Fruit fly (Drosophila melanogaster): ENCODE data around the gene Zmynd10.

The Zmynd10 gene

dm6 chr3L:13036706-13037457 lies 10.6 kb upstream of the Zmynd10 start, which contains the start of gene Srrm1 (continued):
- TF ChIP-seq Usf (GFP tag; optimal IDR thresholded peaks at IDR 0.05) = no peak
- TF ChIP-seq CG31388 (GFP tag; optimal IDR thresholded peaks at IDR 0.05) = no peak
- peak; percentile 30 for TF ChIP-seq HmgD (GFP tag; optimal IDR thresholded peaks at IDR 0.05)
- TF ChIP-seq CG12299 (tag; optimal IDR thresholded peaks at IDR 0.05) = no peak
- 0 out of 2 replicates have a peak, but pooled peaks have one; percentile 21 for TF ChIP-seq CG7372 (GFP tag; IDR thresholded peaks at IDR 0.05)
- peak; percentile 7 for TF ChIP-seq CG7839 (tag; optimal IDR thresholded peaks at IDR 0.05)
- peak; percentile 28 for TF ChIP-seq CG2712 (tag; optimal IDR thresholded peaks at IDR 0.05)
- TF ChIP-seq CG7963 (GFP tag; IDR thresholded peaks at IDR 0.05; ENCODE audit: partially characterized antibody) = peak; percentile 86
- TF ChIP-seq tup (GFP tag; optimal IDR thresholded peaks at IDR 0.05) = no peak
- TF ChIP-seq Bdp1 (GFP tag; optimal IDR thresholded peaks at IDR 0.05) = peak; percentile 39
- TF ChIP-seq CG14710 (tag; optimal IDR thresholded peaks at IDR 0.05) = peak; percentile 65
- TF ChIP-seq CG7556 (GFP tag; optimal IDR thresholded peaks at IDR 0.05) = no peak
- peak; percentile 31 for TF ChIP-seq CG10543 (GFP tag; optimal IDR thresholded peaks at IDR 0.05)
- TF ChIP-seq Nf-YC (tag; optimal IDR thresholded peaks at IDR 0.05) = peak; percentile 25
- TF ChIP-seq amos (GFP tag; IDR thresholded peaks at IDR 0.05; ENCODE audit: partially characterized antibody) = peak; percentile 97
- 0 out of 2 replicates have a peak, but pooled peaks have one; percentile 9 for TF ChIP-seq CG32767 (GFP tag; IDR thresholded peaks at IDR 0.05)
- TF ChIP-seq CG34224 (GFP tag; IDR thresholded peaks at IDR 0.05; ENCODE audit: partially characterized antibody) = peak; percentile 86
- TF ChIP-seq onecut (GFP tag; IDR thresholded peaks at IDR 0.05) = peak; percentile 94
- TF ChIP-seq CG32532 (GFP tag; IDR thresholded peaks at IDR 0.05) = peak; percentile 41
- peak; percentile 3 for TF ChIP-seq CG7928 (GFP tag; optimal IDR thresholded peaks at IDR 0.05)
- TF ChIP-seq twi (tag; optimal IDR thresholded peaks at IDR 0.05) = peak; percentile 5
- TF ChIP-seq en (GFP tag; optimal IDR thresholded peaks at IDR 0.05) = no peak
- peak; percentile 10 for TF ChIP-seq CG4854 (GFP tag; optimal IDR thresholded peaks at IDR 0.05)
- no peak for TF ChIP-seq CG7745 (tag; optimal IDR thresholded peaks at IDR 0.05)
- TF ChIP-seq CG2120 (GFP tag; optimal IDR thresholded peaks at IDR 0.05) = peak; percentile 61
- no peak for TF ChIP-seq Poxn (GFP tag; IDR thresholded peaks at IDR 0.05)
- TF ChIP-seq B-H2 (GFP tag; optimal IDR thresholded peaks at IDR 0.05) = peak; percentile 39
- TF ChIP-seq Deaf1 (tag; optimal IDR thresholded peaks at IDR 0.05) = peak; percentile 19
- TF ChIP-seq sd (tag; optimal IDR thresholded peaks at IDR 0.05) = no peak
- TF ChIP-seq ro (GFP tag; IDR thresholded peaks at IDR 0.05) = no peak
- TF ChIP-seq wdn (GFP tag; IDR thresholded peaks at IDR 0.05) = no peak
- TF ChIP-seq mld (GFP tag; IDR thresholded peaks at IDR 0.05; ENCODE audit: partially characterized antibody) = peak; percentile 86; the same call in 2 of the 3 replicates
- no peak for TF ChIP-seq Ada2b (GFP tag; IDR thresholded peaks at IDR 0.05)
- TF ChIP-seq CG30020 (tag; optimal IDR thresholded peaks at IDR 0.05) = peak; percentile 45
- TF ChIP-seq CG11504 (tag; optimal IDR thresholded peaks at IDR 0.05) = peak; percentile 20
- peak; percentile 97 for TF ChIP-seq Ets65A (GFP tag)
- peak; percentile 35 for TF ChIP-seq lab (GFP tag; optimal IDR thresholded peaks at IDR 0.05)
- no peak for TF ChIP-seq fd3F (GFP tag; optimal IDR thresholded peaks at IDR 0.05)
- TF ChIP-seq CG8478 (optimal IDR thresholded peaks at IDR 0.05) = no peak
- TF ChIP-seq phol (tag; optimal IDR thresholded peaks at IDR 0.05) = peak; percentile 56
- no peak for TF ChIP-seq NK7.1 (GFP tag; optimal IDR thresholded peaks at IDR 0.05)
- peak; percentile 38 for TF ChIP-seq Dip3 (GFP tag; optimal IDR thresholded peaks at IDR 0.05)
- peak; percentile 72 for TF ChIP-seq lilli (GFP tag; optimal IDR thresholded peaks at IDR 0.05)
- peak; percentile 64 for TF ChIP-seq ems (GFP tag; optimal IDR thresholded peaks at IDR 0.05)
- TF ChIP-seq vnd (GFP tag; IDR thresholded peaks at IDR 0.05; ENCODE audit: partially characterized antibody) = peak; percentile 88
- TF ChIP-seq tll (GFP tag; optimal IDR thresholded peaks at IDR 0.05) = no peak
- TF ChIP-seq CG34422 (GFP tag; IDR thresholded peaks at IDR 0.05) = peak; percentile 54; the same call in 2 of the 3 replicates
- TF ChIP-seq NfI (GFP tag; optimal IDR thresholded peaks at IDR 0.05) = peak; percentile 40
- peak; percentile 90 for TF ChIP-seq cg (GFP tag; optimal IDR thresholded peaks at IDR 0.05)
